Fruit fly (Drosophila melanogaster) whole organism, embryonic: ENCODE data around the gene mbc.
A peak's percentile ranks its signal among the peaks of the same experiment; 100 is the strongest.

Experiments
- Bteb2 ChIP-seq: fragments of 200-800 bp; sonication (Bioruptor generic); optimal IDR thresholded peaks from 2 replicates; lab custom pipeline; 2016; ENCODE audit warnings: missing biosample characterization, missing genetic modification characterization
- CG1024 ChIP-seq: fragments of 200-800 bp; sonication (Bioruptor generic); IDR thresholded peaks from 2 replicates; pipeline ENCODE4 v1.3.6; 2022; ENCODE audit warnings: missing biosample characterization, missing genetic modification characterization
- CG10654 ChIP-seq: fragments of 200-800 bp; sonication (Bioruptor generic); optimal IDR thresholded peaks from 2 replicates; lab custom pipeline; 2016; ENCODE audit warnings: missing biosample characterization, missing genetic modification characterization
- CG12071 ChIP-seq: fragments of 200-800 bp; sonication (Bioruptor generic); optimal IDR thresholded peaks from 3 replicates; lab custom pipeline; 2018; ENCODE audit warnings: missing biosample characterization, mild to moderate bottlenecking, missing genetic modification characterization
- CG12104 ChIP-seq: fragments of 200-800 bp; sonication (Bioruptor generic); optimal IDR thresholded peaks from 3 replicates; lab custom pipeline; 2016; ENCODE audit warnings: missing biosample characterization, missing genetic modification characterization
- CG12299 ChIP-seq: fragments of 200-800 bp; sonication (Bioruptor generic); optimal IDR thresholded peaks from 2 replicates; lab custom pipeline; 2018; ENCODE audit warnings: missing biosample characterization, mild to moderate bottlenecking, missing genetic modification characterization
- CG14050 ChIP-seq: fragments of 200-800 bp; sonication (Bioruptor generic); IDR thresholded peaks from 3 replicates; pipeline ENCODE4 v1.3.6; 2022; ENCODE audit warnings: missing biosample characterization, missing genetic modification characterization
- CG14710 ChIP-seq: fragments of 200-800 bp; sonication (Bioruptor generic); optimal IDR thresholded peaks from 3 replicates; lab custom pipeline; 2019; ENCODE audit warnings: missing biosample characterization, mild to moderate bottlenecking, missing genetic modification characterization, moderate library complexity
- CG17186 ChIP-seq: fragments of 200-800 bp; sonication (Bioruptor generic); optimal IDR thresholded peaks from 3 replicates; lab custom pipeline; 2017; ENCODE audit warnings: missing biosample characterization, missing genetic modification reagents, missing genetic modification characterization
- CG17802 ChIP-seq: fragments of 200-800 bp; sonication (Bioruptor generic); optimal IDR thresholded peaks from 2 replicates; lab custom pipeline; 2018; ENCODE audit warnings: missing biosample characterization, mild to moderate bottlenecking, missing genetic modification characterization, moderate library complexity
- CG18262 ChIP-seq: fragments of 200-800 bp; optimal IDR thresholded peaks from 3 replicates; lab custom pipeline; 2019; ENCODE audit warnings: missing biosample characterization, mild to moderate bottlenecking, missing genetic modification characterization, moderate library complexity
- CG2120 ChIP-seq: fragments of 200-800 bp; sonication (Bioruptor generic); optimal IDR thresholded peaks from 3 replicates; lab custom pipeline; 2016; ENCODE audit warnings: missing biosample characterization, missing genetic modification characterization
- CG30431 ChIP-seq: fragments of 200-800 bp; sonication (Bioruptor generic); optimal IDR thresholded peaks from 2 replicates; lab custom pipeline; 2017; ENCODE audit warnings: missing biosample characterization, missing genetic modification characterization
- CG3065 ChIP-seq: fragments of 200-800 bp; sonication (Bioruptor generic); optimal IDR thresholded peaks from 2 replicates; lab custom pipeline; 2016; ENCODE audit warnings: missing biosample characterization, missing genetic modification characterization
- CG3407 ChIP-seq: fragments of 200-800 bp; sonication (Bioruptor generic); optimal IDR thresholded peaks from 2 replicates; lab custom pipeline; 2018; ENCODE audit warnings: missing biosample characterization, mild to moderate bottlenecking, missing genetic modification characterization
- CG4360 ChIP-seq: fragments of 200-800 bp; sonication (Bioruptor generic); IDR thresholded peaks from 2 replicates; pipeline ENCODE4 v1.3.6; 2022; ENCODE audit warnings: missing biosample characterization, missing genetic modification characterization
- CG4854 ChIP-seq: fragments of 200-800 bp; sonication (Bioruptor generic); optimal IDR thresholded peaks from 2 replicates; lab custom pipeline; 2016; ENCODE audit warnings: missing biosample characterization, missing genetic modification characterization, inconsistent platforms
- CG6272 ChIP-seq: fragments of 200-800 bp; sonication (Bioruptor generic); IDR thresholded peaks from 2 replicates; pipeline ENCODE4 v1.3.6; 2022; ENCODE audit warnings: missing biosample characterization, missing genetic modification characterization
- CG6689 ChIP-seq: fragments of 200-800 bp; sonication (Bioruptor generic); IDR thresholded peaks from 2 replicates; pipeline ENCODE4 v1.3.6; 2022; ENCODE audit warnings: missing biosample characterization, missing genetic modification characterization
- CG7357 ChIP-seq: fragments of 200-800 bp; sonication (Bioruptor generic); IDR thresholded peaks from 3 replicates; pipeline ENCODE4 v1.3.6; 2022; ENCODE audit warnings: missing biosample characterization, missing genetic modification characterization
- CG7745 ChIP-seq: fragments of 200-800 bp; sonication (Bioruptor generic); optimal IDR thresholded peaks from 2 replicates; lab custom pipeline; 2018; ENCODE audit warnings: missing biosample characterization, mild to moderate bottlenecking, missing genetic modification characterization, moderate library complexity
- CG9797 ChIP-seq: fragments of 200-800 bp; sonication (Bioruptor generic); optimal IDR thresholded peaks from 3 replicates; lab custom pipeline; 2018; ENCODE audit warnings: missing biosample characterization, mild to moderate bottlenecking, missing genetic modification characterization
- CTCF ChIP-seq: fragments of 200-800 bp; sonication (Bioruptor generic); optimal IDR thresholded peaks from 2 replicates; lab custom pipeline; 2017; ENCODE audit warnings: missing biosample characterization, mild to moderate bottlenecking, missing genetic modification characterization, moderate library complexity
- CkIIα-i1 ChIP-seq: fragments of 200-800 bp; sonication (Bioruptor generic); IDR thresholded peaks from 2 replicates; pipeline ENCODE4 v1.3.6; 2022; ENCODE audit warnings: missing biosample characterization, missing genetic modification characterization
- CrebB ChIP-seq: fragments of 200-800 bp; sonication (Bioruptor generic); optimal IDR thresholded peaks from 3 replicates; lab custom pipeline; 2018; ENCODE audit warnings: missing biosample characterization, mild to moderate bottlenecking, missing genetic modification characterization
- Dfd ChIP-seq, 2 experiments: fragments of >200 bp; optimal IDR thresholded peaks; 2 replicates each; lab custom pipeline; 2017; ENCODE audit warnings: missing biosample characterization in 2 of 2, missing genetic modification characterization in 2 of 2
- Doc3 ChIP-seq: fragments of 200-800 bp; sonication (Bioruptor generic); IDR thresholded peaks from 3 replicates; pipeline ENCODE4 v1.3.6; 2022; ENCODE audit warnings: missing biosample characterization, missing genetic modification characterization; ENCODE audit not compliant: partially characterized antibody
- HLH54F ChIP-seq: fragments of 200-800 bp; sonication (Bioruptor generic); optimal IDR thresholded peaks from 3 replicates; lab custom pipeline; 2016; ENCODE audit warnings: missing biosample characterization, missing genetic modification characterization
- Hand ChIP-seq: fragments of 200-800 bp; sonication (Bioruptor generic); optimal IDR thresholded peaks from 2 replicates; lab custom pipeline; 2017; ENCODE audit warnings: mild to moderate bottlenecking, missing biosample characterization, missing genetic modification reagents, missing genetic modification characterization
- HmgZ ChIP-seq: fragments of 200-800 bp; sonication (Bioruptor generic); optimal IDR thresholded peaks from 2 replicates; lab custom pipeline; 2018; ENCODE audit warnings: missing biosample characterization, mild to moderate bottlenecking, missing genetic modification characterization
- Kr ChIP-seq: fragments of 200-800 bp; sonication (Bioruptor generic); optimal IDR thresholded peaks from 2 replicates; lab custom pipeline; 2017; ENCODE audit warnings: missing biosample characterization, mild to moderate bottlenecking, missing genetic modification characterization
- MBD-R2 ChIP-seq: fragments of 200-800 bp; sonication (Bioruptor generic); IDR thresholded peaks from 2 replicates; pipeline ENCODE4 v1.3.6; 2022; ENCODE audit warnings: missing biosample characterization, missing genetic modification characterization
- Oli ChIP-seq: fragments of 200-800 bp; sonication (Bioruptor generic); optimal IDR thresholded peaks from 2 replicates; lab custom pipeline; 2018; ENCODE audit warnings: missing biosample characterization, mild to moderate bottlenecking, missing genetic modification characterization, moderate library complexity
- Rfx ChIP-seq: fragments of 200-800 bp; sonication (Bioruptor generic); IDR thresholded peaks from 2 replicates; pipeline ENCODE4 v1.3.6; 2022; ENCODE audit warnings: missing biosample characterization, missing genetic modification characterization
- Scr ChIP-seq: fragments of 200-800 bp; sonication (Bioruptor generic); IDR thresholded peaks from 2 replicates; pipeline ENCODE4 v1.3.6; 2022; ENCODE audit warnings: missing biosample characterization, missing genetic modification characterization; ENCODE audit not compliant: partially characterized antibody
- bab2 ChIP-seq: fragments of 200-800 bp; sonication (Bioruptor generic); optimal IDR thresholded peaks from 2 replicates; lab custom pipeline; 2016; ENCODE audit warnings: missing biosample characterization, missing genetic modification characterization
- bcd ChIP-seq: fragments of 200-800 bp; sonication (Bioruptor generic); optimal IDR thresholded peaks from 2 replicates; lab custom pipeline; 2017; ENCODE audit warnings: missing biosample characterization, mild to moderate bottlenecking, missing genetic modification characterization
- cad ChIP-seq: fragments of >200 bp; optimal IDR thresholded peaks from 2 replicates; lab custom pipeline; 2017; ENCODE audit warnings: missing biosample characterization, missing genetic modification characterization
- emc ChIP-seq: fragments of 200-800 bp; sonication (Bioruptor generic); optimal IDR thresholded peaks from 2 replicates; lab custom pipeline; 2016; ENCODE audit warnings: missing biosample characterization, missing genetic modification characterization
- ewg ChIP-seq: fragments of 200-800 bp; sonication (Bioruptor generic); optimal IDR thresholded peaks from 3 replicates; lab custom pipeline; 2017; ENCODE audit warnings: mild to moderate bottlenecking, missing biosample characterization, missing genetic modification reagents, missing genetic modification characterization
- gcm ChIP-seq: fragments of 200-800 bp; sonication (Bioruptor generic); optimal IDR thresholded peaks from 2 replicates; lab custom pipeline; 2019; ENCODE audit warnings: missing biosample characterization, mild to moderate bottlenecking, missing genetic modification characterization, moderate library complexity
- h ChIP-seq: fragments of >200 bp; optimal IDR thresholded peaks from 2 replicates; lab custom pipeline; 2017
- hb ChIP-seq: fragments of 200-800 bp; sonication (Bioruptor generic); IDR thresholded peaks from 3 replicates; pipeline ENCODE4 v1.3.6; 2022; ENCODE audit warnings: missing biosample characterization, missing genetic modification characterization; ENCODE audit not compliant: partially characterized antibody
- ind ChIP-seq: fragments of 200-800 bp; sonication (Bioruptor generic); optimal IDR thresholded peaks from 3 replicates; lab custom pipeline; 2016; ENCODE audit warnings: missing biosample characterization, missing genetic modification characterization
- pho ChIP-seq: fragments of 200-800 bp; sonication (Bioruptor generic); optimal IDR thresholded peaks from 2 replicates; lab custom pipeline; 2016; ENCODE audit warnings: missing biosample characterization, missing genetic modification characterization
- pros ChIP-seq: fragments of 200-800 bp; sonication (Bioruptor generic); optimal IDR thresholded peaks from 3 replicates; lab custom pipeline; 2019; ENCODE audit warnings: missing biosample characterization, mild to moderate bottlenecking, missing genetic modification characterization, moderate library complexity
- ranshi ChIP-seq: fragments of 200-800 bp; sonication (Bioruptor generic); IDR thresholded peaks from 2 replicates; pipeline ENCODE4 v1.3.6; 2022; ENCODE audit warnings: missing biosample characterization, missing genetic modification characterization
- scrt ChIP-seq: fragments of 200-800 bp; sonication (Bioruptor generic); optimal IDR thresholded peaks from 2 replicates; lab custom pipeline; 2018; ENCODE audit warnings: missing biosample characterization, mild to moderate bottlenecking, missing genetic modification characterization, moderate library complexity
- trem ChIP-seq: fragments of 200-800 bp; optimal IDR thresholded peaks from 3 replicates; lab custom pipeline; 2019; ENCODE audit warnings: missing biosample characterization, mild to moderate bottlenecking, missing genetic modification characterization, moderate library complexity
- tx ChIP-seq: fragments of 200-800 bp; sonication (Bioruptor generic); optimal IDR thresholded peaks from 2 replicates; lab custom pipeline; 2016; ENCODE audit warnings: missing biosample characterization, missing genetic modification characterization
- wor ChIP-seq: fragments of 200-800 bp; sonication (Bioruptor generic); IDR thresholded peaks from 2 replicates; pipeline ENCODE4 v1.3.6; 2022; ENCODE audit warnings: missing biosample characterization, missing genetic modification characterization
- zen ChIP-seq: fragments of 200-800 bp; sonication (Bioruptor generic); optimal IDR thresholded peaks from 3 replicates; lab custom pipeline; 2018; ENCODE audit warnings: missing biosample characterization, mild to moderate bottlenecking, missing genetic modification characterization, moderate library complexity

Gene mbc

DNA sequence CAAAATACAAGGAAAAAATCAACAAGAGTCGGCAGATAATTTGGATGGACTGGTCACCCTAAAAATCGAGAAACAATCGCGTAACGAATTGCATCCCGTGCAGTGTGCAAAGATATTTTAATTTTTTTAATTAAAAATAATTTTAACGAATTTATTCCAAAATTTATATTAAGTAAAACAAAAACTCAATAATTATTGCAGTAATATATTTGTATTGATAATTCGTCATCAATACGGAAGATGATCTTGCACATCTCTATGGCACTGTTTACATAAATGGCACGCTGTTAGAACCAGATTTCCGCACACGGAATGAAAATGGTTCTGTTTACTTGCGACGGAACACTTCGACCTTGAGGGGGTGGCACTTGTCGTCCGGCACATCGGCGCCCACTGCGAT, 8.8 kb upstream of the mbc start, which contains the start of gene tst (continued):
- peak; percentile 16 for TF ChIP-seq tx
- TF ChIP-seq CG2120 (GFP tag; lab: Kevin White, UChicago) = peak; percentile 85
- peak; percentile 73 for TF ChIP-seq CG4360
- peak; percentile 94 for TF ChIP-seq ind
- TF ChIP-seq Doc3 (GFP tag; lab: Robert Waterston, UW) = peak; percentile 28; the same call in 1 of the 3 replicates
- peak; percentile 99 for TF ChIP-seq CG6272 (GFP tag; lab: Robert Waterston, UW)
- TF ChIP-seq CkIIα-i1 (GFP tag; lab: Robert Waterston, UW) = peak; percentile 57
- TF ChIP-seq CG12299 = peak; percentile 78
- TF ChIP-seq wor (GFP tag; lab: Robert Waterston, UW) = peak; percentile 94
- peak; percentile 3 for TF ChIP-seq emc (GFP tag; lab: Kevin White, UChicago)
- TF ChIP-seq CG12104 (GFP tag; lab: Kevin White, UChicago) = peak; percentile 88
- TF ChIP-seq pho = peak; percentile 19
- TF ChIP-seq hb = no peak
- no peak for TF ChIP-seq pros (GFP tag; lab: Kevin White, UChicago)
- TF ChIP-seq bcd (GFP tag; lab: Kevin White, UChicago) = peak; percentile 88
- TF ChIP-seq CG7357 (GFP tag; lab: Robert Waterston, UW) = peak; percentile 91
- peak; percentile 93 for TF ChIP-seq CG14050
- TF ChIP-seq CG3407 (GFP tag; lab: Kevin White, UChicago) = peak; percentile 79
- TF ChIP-seq CG6689 (GFP tag; lab: Robert Waterston, UW) = peak; percentile 97
- TF ChIP-seq ewg (GFP tag; lab: Kevin White, UChicago) = peak; percentile 77
- peak; percentile 8 for TF ChIP-seq Hand (GFP tag; lab: Kevin White, UChicago)
- peak; percentile 87 for TF ChIP-seq Oli
- TF ChIP-seq CG14710 = peak; percentile 96
- TF ChIP-seq CG17186 (GFP tag; lab: Kevin White, UChicago) = no peak
- peak; percentile 77 for TF ChIP-seq scrt
- TF ChIP-seq Bteb2 (GFP tag; lab: Kevin White, UChicago) = peak; percentile 31
- TF ChIP-seq ranshi (GFP tag; lab: Robert Waterston, UW) = peak; percentile 97
- peak; percentile 88 for TF ChIP-seq HmgZ (tag; lab: Kevin White, UChicago)
- TF ChIP-seq CG9797 (GFP tag; lab: Kevin White, UChicago) = peak; percentile 46
- peak; percentile 72 for TF ChIP-seq CG17802
- TF ChIP-seq zen (tag; lab: Kevin White, UChicago) = peak; percentile 90
- no peak for TF ChIP-seq Dfd (GFP tag; optimal IDR thresholded peaks at IDR 0.05; lab: Kevin White, UChicago)
- TF ChIP-seq CTCF = no peak
- peak; percentile 53 for TF ChIP-seq HLH54F (GFP tag; lab: Kevin White, UChicago)
- peak; percentile 68 for TF ChIP-seq CrebB (tag; lab: Kevin White, UChicago)
- peak; percentile 86 for TF ChIP-seq CG1024
- TF ChIP-seq cad (GFP tag; lab: Kevin White, UChicago) = no peak
- no peak for TF ChIP-seq Kr
- peak; percentile 35 for TF ChIP-seq bab2 (GFP tag; lab: Kevin White, UChicago)
- no peak for TF ChIP-seq CG7745 (tag; lab: Kevin White, UChicago)
- no peak for TF ChIP-seq CG4854
- peak; percentile 91 for TF ChIP-seq CG10654 (GFP tag; lab: Kevin White, UChicago)
- no peak for TF ChIP-seq CG12071 (GFP tag; lab: Kevin White, UChicago)
- TF ChIP-seq Scr = peak; percentile 61; the same call in 1 of the 2 replicates
- peak; percentile 98 for TF ChIP-seq Rfx
- peak; percentile 97 for TF ChIP-seq MBD-R2
- TF ChIP-seq gcm (GFP tag; lab: Kevin White, UChicago) = peak; percentile 87
- peak; percentile 91 for TF ChIP-seq trem (tag; lab: Kevin White, UChicago)
- no peak for TF ChIP-seq h (lab: Kevin White, UChicago)
- TF ChIP-seq CG30431 (GFP tag; lab: Kevin White, UChicago) = peak; percentile 87
- TF ChIP-seq CG3065 = peak; percentile 83
- peak; percentile 94 for TF ChIP-seq CG18262 (tag; lab: Kevin White, UChicago)
